Worm (Caenorhabditis elegans) whole organism, early embryonic: ENCODE results near the gene bir-2.
A peak's percentile ranks its signal among the peaks of the same experiment; 100 is the strongest.

ENCODE experiments used
- B0310.2 ChIP-seq: sonication (generic microtip); optimal IDR thresholded peaks from 2 replicates; lab custom pipeline; 2016; ENCODE audit warnings: mild to moderate bottlenecking, missing genetic modification characterization, missing compliant biosample characterization
- F13C5.2 ChIP-seq: sonication (generic microtip); optimal IDR thresholded peaks from 2 replicates; lab custom pipeline; 2017; ENCODE audit warnings: mild to moderate bottlenecking, missing genetic modification characterization, inconsistent platforms, missing compliant biosample characterization
- aly-1 ChIP-seq: sonication (generic microtip); optimal IDR thresholded peaks from 2 replicates; lab custom pipeline; 2016; ENCODE audit warnings: missing genetic modification characterization, missing compliant biosample characterization
- ama-1 ChIP-seq: fragments of 150-350 bp; optimal IDR thresholded peaks from 2 replicates; lab custom pipeline; 2014
- ceh-13 ChIP-seq: fragments of 200-800 bp; sonication (Bioruptor generic); optimal IDR thresholded peaks from 2 replicates; lab custom pipeline; 2018; ENCODE audit warnings: mild to moderate bottlenecking, missing genetic modification characterization, missing compliant biosample characterization
- ceh-36 ChIP-seq: sonication (generic microtip); optimal IDR thresholded peaks from 2 replicates; lab custom pipeline; 2016; ENCODE audit warnings: missing genetic modification characterization, inconsistent platforms, missing compliant biosample characterization
- ets-7 ChIP-seq: sonication (generic microtip); optimal IDR thresholded peaks from 2 replicates; lab custom pipeline; 2016; ENCODE audit warnings: missing genotype, missing genetic modification characterization, missing compliant biosample characterization
- flt-1 ChIP-seq: fragments of 200-800 bp; sonication (Bioruptor generic); IDR thresholded peaks from 2 replicates; pipeline ENCODE4 v1.3.6; 2022; ENCODE audit warnings: missing genetic modification characterization, missing compliant biosample characterization
- hmbx-1 ChIP-seq: sonication (generic microtip); optimal IDR thresholded peaks from 2 replicates; lab custom pipeline; 2016; ENCODE audit warnings: mild to moderate bottlenecking, missing genetic modification characterization, missing compliant biosample characterization
- hmg-4 ChIP-seq: fragments of 200-800 bp; sonication (Bioruptor generic); optimal IDR thresholded peaks from 2 replicates; lab custom pipeline; 2018; ENCODE audit warnings: mild to moderate bottlenecking, missing genetic modification characterization, missing compliant biosample characterization
- hnd-1 ChIP-seq: sonication (generic microtip); optimal IDR thresholded peaks from 2 replicates; lab custom pipeline; 2016; ENCODE audit warnings: missing genetic modification characterization, missing compliant biosample characterization
- pes-1 ChIP-seq: fragments of 200-800 bp; sonication (Bioruptor generic); IDR thresholded peaks from 2 replicates; pipeline ENCODE4 v1.3.6; 2022; ENCODE audit warnings: missing genetic modification reagents, missing genetic modification characterization, missing compliant biosample characterization
- scrt-1 ChIP-seq: fragments of 200-800 bp; sonication (Bioruptor generic); IDR thresholded peaks from 2 replicates; pipeline ENCODE4 v1.3.6; 2022; ENCODE audit warnings: missing genetic modification characterization, missing compliant biosample characterization
- sea-1 ChIP-seq: fragments of 200-800 bp; sonication (Bioruptor generic); conservative IDR thresholded peaks from 2 replicates; pipeline ENCODE4 v1.3.6; 2022; ENCODE audit warnings: missing genetic modification characterization, missing compliant biosample characterization
- tbx-11 ChIP-seq: fragments of 200-800 bp; sonication (Bioruptor generic); IDR thresholded peaks from 2 replicates; pipeline ENCODE4 v1.3.6; 2022; ENCODE audit warnings: missing genetic modification characterization, missing compliant biosample characterization
- tbx-37 ChIP-seq: fragments of 200-800 bp; sonication (Bioruptor generic); conservative IDR thresholded peaks from 2 replicates; pipeline ENCODE4 v1.3.6; 2022; ENCODE audit warnings: missing genetic modification reagents, missing genetic modification characterization, missing compliant biosample characterization
- tra-4 ChIP-seq: sonication (generic microtip); optimal IDR thresholded peaks from 2 replicates; lab custom pipeline; 2017; ENCODE audit warnings: missing genetic modification characterization, missing compliant biosample characterization

The bir-2 gene

DNA sequence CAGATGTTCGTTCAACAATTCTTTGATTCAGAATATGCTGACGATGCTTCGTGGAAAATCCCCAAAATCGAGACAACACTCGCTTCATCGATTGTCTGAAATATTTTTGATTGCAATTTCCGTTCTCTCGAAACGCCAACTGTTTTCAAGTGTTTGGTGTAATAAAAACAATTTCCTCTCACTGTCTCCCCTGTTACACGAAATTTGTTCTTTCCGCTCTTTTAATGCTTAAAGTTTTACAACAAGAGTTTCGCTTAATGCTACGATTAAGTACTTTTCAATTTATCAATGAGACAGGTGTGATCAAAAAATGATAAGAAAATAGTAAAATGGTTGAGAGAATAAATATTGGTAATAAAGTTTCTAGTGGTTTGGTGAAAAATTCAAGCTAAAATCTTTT lies 12.4 kb upstream of the bir-2 start, which contains the start of gene C56A3.6:
C56A3.6 (minus strand) TSS at position 101 of the 400 bp plus-strand sequence.
- TF ChIP-seq sea-1 (no peak), hnd-1 (tag; lab: Kevin White, UChicago) (no peak), ama-1 (no peak), hmbx-1 (tag; lab: Kevin White, UChicago) (no peak)

DNA sequence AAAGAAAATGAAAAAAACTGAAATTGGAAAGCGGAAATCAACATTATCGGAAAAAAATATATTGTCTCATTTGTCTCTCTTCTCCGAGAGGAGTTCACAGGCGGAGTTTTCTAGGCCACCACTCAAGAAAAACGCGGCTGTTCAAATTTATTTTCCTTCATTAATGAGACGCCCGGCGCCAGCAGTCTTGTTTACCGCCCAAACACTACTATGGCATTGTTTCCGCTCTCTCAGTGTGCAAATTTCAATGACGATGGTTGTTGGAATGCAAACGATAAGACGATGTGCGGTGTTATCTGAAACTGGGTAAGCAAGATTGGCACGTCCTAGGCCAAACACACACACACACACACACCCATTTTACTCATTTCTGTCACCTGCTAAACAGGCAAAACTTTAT lies 11.9 kb upstream of the bir-2 start, which contains the start of gene cav-2:
cav-2 (plus strand) TSS at position 359 of the 400 bp plus-strand sequence.
- TF ChIP-seq ceh-13 (GFP tag; lab: Kevin White, UChicago) (no peak), tbx-37 (GFP tag; lab: Robert Waterston, UW) (peak; percentile 63), scrt-1 (GFP tag; lab: Robert Waterston, UW) (peak; percentile 52; the same call in 1 of the 2 replicates)

DNA sequence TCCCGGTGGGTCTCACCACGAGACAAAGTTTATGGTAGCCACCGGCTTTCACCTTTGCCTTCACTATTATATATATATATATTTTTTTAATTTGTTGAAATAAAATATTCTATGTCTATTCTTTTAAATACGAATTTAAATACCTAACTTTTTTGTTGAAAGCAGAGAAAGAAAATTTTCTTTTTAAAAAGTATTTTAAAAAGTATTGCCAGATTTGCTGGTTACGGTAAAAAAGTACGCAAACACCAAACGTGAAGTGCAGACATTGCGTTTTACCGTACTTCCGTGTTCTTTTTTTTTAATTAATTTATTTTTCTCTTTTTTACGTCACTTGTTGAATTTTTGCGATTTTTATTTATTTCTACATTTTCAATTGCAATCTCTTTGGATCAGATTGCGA lies 8.7 kb upstream of the bir-2 start, which contains the start of gene C56A3.8:
C56A3.8 (plus strand) TSS at position 301 of the 400 bp plus-strand sequence.
- no peak for TF ChIP-seq flt-1 (GFP tag; lab: Robert Waterston, UW)
- no peak for TF ChIP-seq ceh-36
- no peak for TF ChIP-seq ceh-13 (GFP tag; lab: Kevin White, UChicago)
- no peak for TF ChIP-seq hnd-1 (tag; lab: Kevin White, UChicago)
- no peak for TF ChIP-seq aly-1
- no peak for TF ChIP-seq tbx-37 (GFP tag; lab: Robert Waterston, UW)
- TF ChIP-seq F13C5.2 (tag; lab: Kevin White, UChicago) = no peak
- no peak for TF ChIP-seq sea-1
- TF ChIP-seq hmbx-1 (tag; lab: Kevin White, UChicago) = no peak
- no peak for TF ChIP-seq ets-7
- TF ChIP-seq ama-1 = no peak

DNA sequence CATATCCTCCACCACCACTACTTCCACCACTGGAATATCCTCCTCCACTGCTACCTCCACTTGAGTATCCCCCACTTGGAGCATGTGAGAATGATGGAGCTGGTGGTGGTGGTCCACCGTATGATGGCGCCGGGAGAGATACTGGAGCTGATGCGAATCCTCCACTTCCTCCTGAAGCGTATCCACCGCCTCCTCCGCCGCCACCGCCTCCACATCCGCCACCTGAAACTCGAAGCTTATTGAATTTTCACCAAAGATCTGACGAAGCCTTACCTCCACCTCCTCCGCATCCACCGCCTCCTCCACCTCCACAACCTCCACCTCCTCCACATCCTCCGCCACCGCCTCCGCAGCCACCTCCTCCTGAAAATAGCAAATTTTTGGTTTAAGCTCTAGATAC lies 5.9 kb upstream of the bir-2 start:
- TF ChIP-seq ceh-36 (no peak), B0310.2 (tag; lab: Kevin White, UChicago) (no peak), hmbx-1 (tag; lab: Kevin White, UChicago) (no peak), tbx-37 (GFP tag; lab: Robert Waterston, UW) (no peak), hmg-4 (no peak), ama-1 (no peak), tbx-11 (GFP tag; lab: Robert Waterston, UW) (no peak), ets-7 (no peak), F13C5.2 (tag; lab: Kevin White, UChicago) (no peak), sea-1 (no peak), aly-1 (no peak), ceh-13 (GFP tag; lab: Kevin White, UChicago) (no peak), pes-1 (no peak), tra-4 (tag; lab: Kevin White, UChicago) (no peak), hnd-1 (tag; lab: Kevin White, UChicago) (no peak), flt-1 (GFP tag; lab: Robert Waterston, UW) (no peak), scrt-1 (GFP tag; lab: Robert Waterston, UW) (no peak)

DNA sequence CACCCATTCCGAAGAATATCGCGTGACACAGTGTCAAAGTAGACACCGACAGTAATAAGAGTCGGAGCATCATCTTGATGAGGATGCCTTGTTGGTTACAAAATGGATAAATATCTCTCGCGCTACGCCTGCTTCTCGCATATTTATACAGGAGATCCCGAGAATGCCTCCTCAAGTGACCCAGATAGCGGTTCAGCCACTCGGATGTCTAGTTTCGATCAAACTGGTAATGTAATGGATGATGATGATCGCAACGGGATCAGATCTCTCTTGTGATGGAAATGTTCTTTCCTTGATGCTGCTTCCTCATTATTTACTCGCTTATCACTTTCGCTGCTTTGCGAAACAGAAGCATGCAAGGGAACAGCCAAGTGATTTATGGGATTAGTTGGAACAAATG lies 4.8 kb upstream of the bir-2 start, which contains the start of gene grl-17:
grl-17 (minus strand) TSS at position 101 of the 400 bp plus-strand sequence.
- no peak for TF ChIP-seq tra-4 (tag; lab: Kevin White, UChicago)
- no peak for TF ChIP-seq flt-1 (GFP tag; lab: Robert Waterston, UW)
- no peak for TF ChIP-seq F13C5.2 (tag; lab: Kevin White, UChicago)
- TF ChIP-seq ets-7 = no peak

DNA sequence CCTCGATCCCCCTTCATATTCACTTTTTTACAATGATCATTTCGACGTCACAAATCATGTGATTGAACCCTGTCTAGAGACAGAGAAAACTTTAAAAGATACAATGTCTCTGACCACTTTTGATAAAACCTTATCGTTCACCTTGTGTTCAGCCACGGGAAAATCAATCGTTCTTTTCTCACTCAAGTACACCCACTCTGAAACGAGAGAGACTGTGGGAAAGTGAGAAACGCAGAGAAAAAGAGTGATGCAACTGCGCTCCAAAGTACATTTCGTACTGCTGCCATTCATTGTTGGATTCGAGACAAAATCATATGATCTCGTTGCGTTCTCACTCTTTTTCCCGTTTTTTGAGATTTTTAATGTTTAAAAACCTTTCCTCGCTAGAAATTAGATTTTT lies 3.5 kb upstream of the bir-2 start:
- no peak for TF ChIP-seq tra-4 (tag; lab: Kevin White, UChicago)
- TF ChIP-seq B0310.2 (tag; lab: Kevin White, UChicago) = no peak
- TF ChIP-seq scrt-1 (GFP tag; lab: Robert Waterston, UW) = no peak
- no peak for TF ChIP-seq F13C5.2 (tag; lab: Kevin White, UChicago)
- no peak for TF ChIP-seq tbx-37 (GFP tag; lab: Robert Waterston, UW)
- TF ChIP-seq sea-1 = no peak

DNA sequence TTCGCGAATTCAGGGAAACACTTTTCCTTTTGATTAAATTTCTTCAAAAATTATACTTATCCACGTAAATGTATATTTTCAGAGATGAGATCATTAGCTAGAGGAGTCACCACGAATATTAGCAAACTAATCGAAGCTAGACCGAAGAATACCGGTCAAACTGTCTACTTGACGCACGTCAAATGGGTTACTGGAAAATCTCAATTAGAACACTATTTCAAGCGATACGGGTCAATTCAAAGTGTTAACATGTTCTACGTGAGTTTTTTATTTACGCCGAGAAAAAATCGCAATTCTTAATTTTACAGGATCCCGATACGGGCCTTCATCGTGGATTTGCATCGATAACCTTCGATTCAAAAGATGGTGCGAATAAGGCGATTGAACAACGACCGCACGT lies 2.9 kb upstream of the bir-2 start, which contains the start of gene slrp-1:
slrp-1 (plus strand) TSS at position 83 of the 400 bp plus-strand sequence.
- no peak for TF ChIP-seq ama-1
- TF ChIP-seq F13C5.2 (tag; lab: Kevin White, UChicago) = no peak
- no peak for TF ChIP-seq ceh-13 (GFP tag; lab: Kevin White, UChicago)
- TF ChIP-seq sea-1 = no peak
- no peak for TF ChIP-seq pes-1
- TF ChIP-seq tbx-37 (GFP tag; lab: Robert Waterston, UW) = no peak
- TF ChIP-seq hnd-1 (tag; lab: Kevin White, UChicago) = no peak
- no peak for TF ChIP-seq scrt-1 (GFP tag; lab: Robert Waterston, UW)
- no peak for TF ChIP-seq B0310.2 (tag; lab: Kevin White, UChicago)
- TF ChIP-seq flt-1 (GFP tag; lab: Robert Waterston, UW) = no peak
- no peak for TF ChIP-seq aly-1
- TF ChIP-seq hmg-4 = no peak
- no peak for TF ChIP-seq tbx-11 (GFP tag; lab: Robert Waterston, UW)
- no peak for TF ChIP-seq hmbx-1 (tag; lab: Kevin White, UChicago)

DNA sequence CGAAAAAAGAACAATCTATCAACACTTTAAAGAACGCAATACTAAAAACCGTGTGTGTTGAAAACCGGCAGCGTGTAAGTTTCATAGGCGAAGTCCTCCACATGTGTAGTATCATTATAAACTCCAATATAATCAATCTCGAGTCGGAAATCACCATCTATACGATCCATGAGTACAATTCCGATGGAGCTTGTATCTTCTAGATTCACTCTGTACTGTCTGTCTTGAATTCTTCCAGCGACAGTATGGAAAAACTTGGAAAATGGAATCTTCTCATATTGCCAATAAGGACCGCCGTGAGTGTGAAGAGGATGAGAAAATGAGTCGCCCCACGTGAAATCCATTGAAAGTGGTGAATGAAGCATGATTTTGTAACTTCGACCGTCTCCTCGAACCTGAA lies 1.7 kb upstream of the bir-2 start:
- no peak for TF ChIP-seq scrt-1 (GFP tag; lab: Robert Waterston, UW)

DNA sequence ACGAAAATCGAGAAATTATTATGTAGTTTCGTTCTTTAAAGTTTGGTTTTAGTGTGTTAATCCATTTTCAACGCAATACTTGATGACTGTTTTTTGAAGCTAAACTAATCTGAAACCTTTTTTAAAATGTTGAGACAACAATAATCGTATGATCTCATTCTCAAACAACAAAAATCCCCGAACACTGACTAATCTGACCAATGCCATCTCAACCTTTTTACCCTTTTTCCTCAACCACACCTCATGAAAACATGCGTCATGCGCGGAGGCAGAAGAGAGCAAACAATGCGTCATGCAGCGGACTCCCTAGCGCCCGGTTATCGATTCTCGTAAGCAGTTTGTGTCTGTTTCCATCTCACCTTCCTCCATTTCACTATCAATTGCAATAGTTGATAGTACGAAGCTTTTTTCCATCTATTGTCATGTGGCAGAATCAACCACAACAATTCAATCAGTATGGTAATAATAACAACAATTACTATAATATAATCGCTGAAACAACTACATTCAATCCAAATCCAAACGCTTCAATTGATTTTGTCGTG lies 3.1 kb downstream of the bir-2 start, which contains the start of gene C50B8.4:
C50B8.4 (plus strand) TSS at position 299 of the 545 bp plus-strand sequence.
- no peak for TF ChIP-seq F13C5.2 (tag; lab: Kevin White, UChicago)
- TF ChIP-seq sea-1 = no peak
- TF ChIP-seq ceh-36 = no peak
- TF ChIP-seq hmg-4 = no peak
- TF ChIP-seq pes-1 = no peak
- TF ChIP-seq ama-1 = no peak
- no peak for TF ChIP-seq ceh-13 (GFP tag; lab: Kevin White, UChicago)
- no peak for TF ChIP-seq tbx-37 (GFP tag; lab: Robert Waterston, UW)
- no peak for TF ChIP-seq tra-4 (tag; lab: Kevin White, UChicago)
- no peak for TF ChIP-seq scrt-1 (GFP tag; lab: Robert Waterston, UW)
- TF ChIP-seq hnd-1 (tag; lab: Kevin White, UChicago) = no peak
- no peak for TF ChIP-seq ets-7
- TF ChIP-seq flt-1 (GFP tag; lab: Robert Waterston, UW) = no peak
- no peak for TF ChIP-seq B0310.2 (tag; lab: Kevin White, UChicago)
- TF ChIP-seq hmbx-1 (tag; lab: Kevin White, UChicago) = no peak
